Fruit fly (Drosophila melanogaster) whole organism, embryonic: Measurements from ENCODE around the gene cort.

Source experiments
- Adf1 ChIP-seq: fragments of 200-800 bp; sonication (Bioruptor generic); IDR thresholded peaks from 2 replicates; pipeline ENCODE4 v1.3.6; 2022; ENCODE audit warnings: missing biosample characterization, missing genetic modification characterization
- CG10147 ChIP-seq: fragments of 200-800 bp; sonication (Bioruptor generic); optimal IDR thresholded peaks from 2 replicates; lab custom pipeline; 2019; ENCODE audit warnings: missing biosample characterization, mild to moderate bottlenecking, missing genetic modification characterization, moderate library complexity
- CG10366 ChIP-seq: fragments of 200-800 bp; sonication (Bioruptor generic); IDR thresholded peaks from 2 replicates; pipeline ENCODE4 v1.3.6; 2022; ENCODE audit warnings: missing biosample characterization, missing genetic modification characterization
- CG10959 ChIP-seq: fragments of 200-800 bp; sonication (Bioruptor generic); IDR thresholded peaks from 2 replicates; pipeline ENCODE4 v1.3.6; 2022; ENCODE audit warnings: missing biosample characterization, missing genetic modification characterization
- CG11093 ChIP-seq: fragments of 200-800 bp; sonication (Bioruptor generic); IDR thresholded peaks from 3 replicates; pipeline ENCODE4 v1.3.6; 2022; ENCODE audit warnings: missing biosample characterization, missing genetic modification characterization
- CG11723 ChIP-seq: fragments of 200-800 bp; sonication (Bioruptor generic); optimal IDR thresholded peaks from 2 replicates; lab custom pipeline; 2017; ENCODE audit warnings: missing biosample characterization, mild to moderate bottlenecking, missing genetic modification characterization
- CG15601 ChIP-seq: fragments of 200-800 bp; sonication (Bioruptor generic); optimal IDR thresholded peaks from 3 replicates; lab custom pipeline; 2019; ENCODE audit warnings: missing biosample characterization, mild to moderate bottlenecking, missing genetic modification characterization, moderate library complexity
- CG18011 ChIP-seq: fragments of 200-800 bp; sonication (Bioruptor generic); optimal IDR thresholded peaks from 2 replicates; lab custom pipeline; 2017; ENCODE audit warnings: missing biosample characterization, missing genetic modification characterization, mild to moderate bottlenecking, moderate library complexity, missing genotype
- CG1832 ChIP-seq: fragments of 200-800 bp; sonication (Bioruptor generic); optimal IDR thresholded peaks from 2 replicates; lab custom pipeline; 2017; ENCODE audit warnings: missing biosample characterization, mild to moderate bottlenecking, missing genetic modification characterization, inconsistent platforms
- CG18764 ChIP-seq: fragments of 200-800 bp; sonication (Bioruptor generic); optimal IDR thresholded peaks from 3 replicates; lab custom pipeline; 2016; ENCODE audit warnings: missing biosample characterization, missing genetic modification characterization
- CG2116 ChIP-seq: fragments of 200-800 bp; sonication (Bioruptor generic); optimal IDR thresholded peaks from 3 replicates; lab custom pipeline; 2018; ENCODE audit warnings: missing biosample characterization, mild to moderate bottlenecking, missing genetic modification characterization
- CG31388 ChIP-seq: fragments of 200-800 bp; sonication (Bioruptor generic); optimal IDR thresholded peaks from 2 replicates; lab custom pipeline; 2016; ENCODE audit warnings: missing biosample characterization, missing genetic modification characterization
- CG33557 ChIP-seq: fragments of 200-800 bp; sonication (Bioruptor generic); optimal IDR thresholded peaks from 2 replicates; lab custom pipeline; 2019; ENCODE audit warnings: missing biosample characterization, mild to moderate bottlenecking, missing genetic modification characterization, moderate library complexity
- CG3407 ChIP-seq: fragments of 200-800 bp; sonication (Bioruptor generic); optimal IDR thresholded peaks from 2 replicates; lab custom pipeline; 2018; ENCODE audit warnings: missing biosample characterization, mild to moderate bottlenecking, missing genetic modification characterization
- CG34376 ChIP-seq: fragments of 200-800 bp; sonication (Bioruptor generic); optimal IDR thresholded peaks from 2 replicates; lab custom pipeline; 2018; ENCODE audit warnings: missing biosample characterization, mild to moderate bottlenecking, missing genetic modification characterization
- CG4282 ChIP-seq: fragments of 200-800 bp; sonication (Bioruptor generic); optimal IDR thresholded peaks from 2 replicates; lab custom pipeline; 2016; ENCODE audit warnings: missing biosample characterization, missing genetic modification characterization
- CG7786 ChIP-seq: fragments of 200-800 bp; sonication (Bioruptor generic); optimal IDR thresholded peaks from 2 replicates; lab custom pipeline; 2016; ENCODE audit warnings: missing biosample characterization, missing genetic modification characterization
- CkIIα-i1 ChIP-seq: fragments of 200-800 bp; sonication (Bioruptor generic); IDR thresholded peaks from 2 replicates; pipeline ENCODE4 v1.3.6; 2022; ENCODE audit warnings: missing biosample characterization, missing genetic modification characterization
- Dref ChIP-seq: fragments of 200-800 bp; sonication (Bioruptor generic); IDR thresholded peaks from 2 replicates; pipeline ENCODE4 v1.3.6; 2022; ENCODE audit warnings: missing biosample characterization, missing genetic modification characterization
- ERR ChIP-seq: fragments of 200-800 bp; sonication (Bioruptor generic); optimal IDR thresholded peaks from 2 replicates; lab custom pipeline; 2016; ENCODE audit warnings: missing biosample characterization, missing genetic modification characterization
- HHEX ChIP-seq: fragments of 200-800 bp; sonication (Bioruptor generic); optimal IDR thresholded peaks from 3 replicates; lab custom pipeline; 2017; ENCODE audit warnings: missing biosample characterization, mild to moderate bottlenecking, missing genetic modification characterization, missing genetic modification reagents
- Hey ChIP-seq: fragments of 200-800 bp; sonication (Bioruptor generic); optimal IDR thresholded peaks from 3 replicates; lab custom pipeline; 2018; ENCODE audit warnings: missing biosample characterization, mild to moderate bottlenecking, missing genetic modification characterization
- Hr39 ChIP-seq: fragments of >200 bp; optimal IDR thresholded peaks from 2 replicates; lab custom pipeline; 2017
- Hsf ChIP-seq: fragments of 200-800 bp; sonication (Bioruptor generic); optimal IDR thresholded peaks from 3 replicates; lab custom pipeline; 2016; ENCODE audit warnings: missing biosample characterization, missing genetic modification characterization
- Lpt ChIP-seq: fragments of >200 bp; optimal IDR thresholded peaks from 2 replicates; lab custom pipeline; 2018; ENCODE audit warnings: missing biosample characterization, missing genetic modification characterization
- Med ChIP-seq: fragments of 200-800 bp; sonication (Bioruptor generic); peaks from one replicate; lab custom pipeline; 2016; ENCODE audit warnings: missing biosample characterization, missing genetic modification characterization, mild to moderate bottlenecking, inconsistent platforms, moderate library complexity
- Mrtf ChIP-seq: fragments of 200-800 bp; sonication (Bioruptor generic); IDR thresholded peaks from 3 replicates; pipeline ENCODE4 v1.3.6; 2022; ENCODE audit warnings: missing biosample characterization, missing genetic modification characterization
- NFAT ChIP-seq: fragments of 200-800 bp; sonication (Bioruptor generic); IDR thresholded peaks from 2 replicates; pipeline ENCODE4 v1.3.6; 2022; ENCODE audit warnings: missing biosample characterization, missing genetic modification characterization
- Opbp ChIP-seq: fragments of 200-800 bp; sonication (Bioruptor generic); IDR thresholded peaks from 3 replicates; pipeline ENCODE4 v1.3.6; 2022; ENCODE audit warnings: missing biosample characterization, missing genetic modification characterization; ENCODE audit not compliant: partially characterized antibody
- Optix ChIP-seq: fragments of 200-800 bp; sonication (Bioruptor generic); IDR thresholded peaks from 3 replicates; pipeline ENCODE4 v1.3.6; 2022; ENCODE audit warnings: missing biosample characterization, missing genetic modification characterization
- Sin3A ChIP-seq: fragments of >200 bp; optimal IDR thresholded peaks from 2 replicates; lab custom pipeline; 2018
- Sox102F ChIP-seq: fragments of 200-800 bp; sonication (Bioruptor generic); optimal IDR thresholded peaks from 2 replicates; lab custom pipeline; 2018; ENCODE audit warnings: missing biosample characterization, mild to moderate bottlenecking, missing genetic modification characterization, moderate library complexity
- Trl ChIP-seq, 3 experiments: fragments of >200 bp in 2 of 3; fragments of 200-800 bp in 1 of 3; sonication (Bioruptor generic) in 1 of 3; optimal IDR thresholded peaks; 2 replicates in 1 of 3; 3 replicates in 2 of 3; lab custom pipeline; 2016 to 2017; ENCODE audit warnings: missing biosample characterization in 1 of 3, missing genetic modification characterization in 1 of 3
- Xrp1 ChIP-seq: fragments of 200-800 bp; sonication (Bioruptor generic); IDR thresholded peaks from 2 replicates; pipeline ENCODE4 v1.3.6; 2022; ENCODE audit warnings: missing biosample characterization, missing genetic modification characterization
- ase ChIP-seq: fragments of 200-800 bp; sonication (Bioruptor generic); IDR thresholded peaks from 3 replicates; pipeline ENCODE4 v1.3.6; 2022; ENCODE audit warnings: missing biosample characterization, missing genetic modification characterization
- chinmo ChIP-seq: fragments of 200-800 bp; sonication (Bioruptor generic); IDR thresholded peaks from 4 replicates; pipeline ENCODE4 v1.3.6; 2022; ENCODE audit warnings: missing biosample characterization, missing genetic modification characterization; ENCODE audit not compliant: partially characterized antibody
- crol ChIP-seq: fragments of 200-800 bp; sonication (Bioruptor generic); IDR thresholded peaks from 2 replicates; pipeline ENCODE4 v1.3.6; 2022; ENCODE audit warnings: missing biosample characterization, missing genetic modification characterization
- dimm ChIP-seq: fragments of 200-800 bp; sonication (Bioruptor generic); IDR thresholded peaks from 2 replicates; pipeline ENCODE4 v1.3.6; 2022; ENCODE audit warnings: missing biosample characterization, missing genetic modification characterization
- dpn ChIP-seq, 2 experiments: fragments of 200-800 bp; sonication (Bioruptor generic); optimal IDR thresholded peaks; 3 replicates each; lab custom pipeline; 2016; ENCODE audit warnings: missing biosample characterization in 2 of 2, missing genetic modification characterization in 2 of 2
- esg ChIP-seq: fragments of 200-800 bp; sonication (Bioruptor generic); conservative IDR thresholded peaks from 2 replicates; pipeline ENCODE4 v1.3.6; 2022; ENCODE audit warnings: missing biosample characterization, missing genetic modification characterization
- fd96Cb ChIP-seq: fragments of 200-800 bp; sonication (Bioruptor generic); optimal IDR thresholded peaks from 2 replicates; lab custom pipeline; 2018; ENCODE audit warnings: missing biosample characterization, mild to moderate bottlenecking, missing genetic modification characterization, moderate library complexity
- her ChIP-seq: fragments of 200-800 bp; sonication (Bioruptor generic); optimal IDR thresholded peaks from 2 replicates; lab custom pipeline; 2016; ENCODE audit warnings: missing biosample characterization, missing genetic modification characterization
- jumu ChIP-seq: fragments of 200-800 bp; sonication (Bioruptor generic); optimal IDR thresholded peaks from 3 replicates; lab custom pipeline; 2016; ENCODE audit warnings: missing biosample characterization, missing genetic modification characterization
- kah ChIP-seq: fragments of 200-800 bp; sonication (Bioruptor generic); optimal IDR thresholded peaks from 2 replicates; lab custom pipeline; 2018; ENCODE audit warnings: missing biosample characterization, mild to moderate bottlenecking, missing genetic modification characterization
- nerfin-2 ChIP-seq: fragments of 200-800 bp; sonication (Bioruptor generic); IDR thresholded peaks from 2 replicates; pipeline ENCODE4 v1.3.6; 2022; ENCODE audit warnings: missing biosample characterization, missing genetic modification characterization; ENCODE audit not compliant: partially characterized antibody
- nom ChIP-seq: fragments of 200-800 bp; sonication (Bioruptor generic); optimal IDR thresholded peaks from 2 replicates; lab custom pipeline; 2017; ENCODE audit warnings: missing biosample characterization, missing genetic modification characterization, mild to moderate bottlenecking, moderate library complexity, missing genetic modification reagents
- run ChIP-seq: fragments of 200-800 bp; sonication (Bioruptor generic); optimal IDR thresholded peaks from 3 replicates; lab custom pipeline; 2018; ENCODE audit warnings: missing biosample characterization, mild to moderate bottlenecking, missing genetic modification characterization
- toy ChIP-seq: fragments of 200-800 bp; sonication (Bioruptor generic); IDR thresholded peaks from 2 replicates; pipeline ENCODE4 v1.3.6; 2022; ENCODE audit warnings: missing biosample characterization, missing genetic modification characterization
- trem ChIP-seq: fragments of 200-800 bp; optimal IDR thresholded peaks from 3 replicates; lab custom pipeline; 2019; ENCODE audit warnings: missing biosample characterization, mild to moderate bottlenecking, missing genetic modification characterization, moderate library complexity
- zen2 ChIP-seq: fragments of 200-800 bp; sonication (Bioruptor generic); IDR thresholded peaks from 3 replicates; pipeline ENCODE4 v1.3.6; 2022; ENCODE audit warnings: missing biosample characterization, missing genetic modification characterization; ENCODE audit not compliant: partially characterized antibody
- zfh2 ChIP-seq: fragments of 200-800 bp; sonication (Bioruptor generic); optimal IDR thresholded peaks from 2 replicates; lab custom pipeline; 2016; ENCODE audit warnings: missing biosample characterization, missing genetic modification characterization

cort gene

DNA sequence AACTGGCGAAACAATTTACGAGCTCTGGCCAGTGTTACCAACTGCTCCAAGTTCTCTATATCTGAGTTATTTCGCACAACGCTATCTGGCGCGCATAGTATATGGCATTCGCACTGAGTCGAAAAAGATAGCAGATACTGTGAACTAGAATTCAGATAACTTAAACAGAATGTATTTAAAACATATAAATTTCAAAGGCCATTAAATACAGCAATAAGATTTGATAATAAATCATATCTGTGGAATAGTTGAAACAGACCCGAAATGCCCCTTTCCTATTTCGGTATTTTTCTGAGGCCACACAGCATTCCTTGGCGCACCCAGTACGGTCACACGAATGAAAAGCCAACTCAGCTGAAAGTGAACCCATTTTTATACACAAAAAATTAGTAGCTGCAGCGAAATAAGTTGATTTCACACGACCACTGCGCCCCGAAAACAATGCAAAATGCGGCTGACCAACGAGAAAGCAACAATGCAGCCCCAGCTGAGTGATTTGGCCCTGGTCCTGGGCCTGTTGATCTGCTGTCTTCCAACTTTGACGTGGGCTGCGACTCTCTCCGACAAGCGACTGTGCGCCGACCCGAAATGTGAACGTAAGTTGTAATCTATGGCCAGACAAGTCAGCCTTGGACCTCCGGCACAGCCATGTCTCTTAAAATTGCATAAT, 27.2 kb downstream of the cort start, which contains the start of the genes CG31635 and Tango1 (continued):
- TF ChIP-seq Hey = no peak
- TF ChIP-seq Med (GFP tag; lab: Kevin White, UChicago) = peak; percentile 82
- TF ChIP-seq her (GFP tag; lab: Kevin White, UChicago) = no peak
- TF ChIP-seq NFAT (GFP tag; lab: Robert Waterston, UW) = no peak
- no peak for TF ChIP-seq CG3407 (GFP tag; lab: Kevin White, UChicago)
- no peak for TF ChIP-seq Optix
- TF ChIP-seq CG15601 (tag; lab: Kevin White, UChicago) = peak; percentile 18
- TF ChIP-seq Sin3A = peak; percentile 98
- no peak for TF ChIP-seq nom (GFP tag; lab: Kevin White, UChicago)
- no peak for TF ChIP-seq Hr39
- TF ChIP-seq CG18764 (GFP tag; lab: Kevin White, UChicago) = no peak
- no peak for TF ChIP-seq CG4282 (GFP tag; lab: Kevin White, UChicago)
- TF ChIP-seq esg (GFP tag; lab: Robert Waterston, UW) = no peak
- no peak for TF ChIP-seq crol
- no peak for TF ChIP-seq chinmo
- no peak for TF ChIP-seq CG7786 (GFP tag; lab: Kevin White, UChicago)
- no peak for TF ChIP-seq nerfin-2 (GFP tag; lab: Robert Waterston, UW)
- TF ChIP-seq CG2116 (GFP tag; lab: Kevin White, UChicago) = peak; percentile 63
- no peak for TF ChIP-seq CG18011 (GFP tag; lab: Kevin White, UChicago)
- TF ChIP-seq toy (GFP tag; lab: Robert Waterston, UW) = no peak
- TF ChIP-seq run = no peak
- no peak for TF ChIP-seq HHEX (GFP tag; lab: Kevin White, UChicago)
- TF ChIP-seq CG34376 (GFP tag; lab: Kevin White, UChicago) = peak; percentile 4
- no peak for TF ChIP-seq CG31388
- no peak for TF ChIP-seq Lpt
- no peak for TF ChIP-seq kah
- peak; percentile 17 for TF ChIP-seq Hsf
- no peak for TF ChIP-seq CG11723 (GFP tag; lab: Kevin White, UChicago)
- 0 out of 3 replicates have a peak, but pooled peaks have one; percentile 37 for TF ChIP-seq CG11093 (GFP tag; lab: Robert Waterston, UW)
- TF ChIP-seq Mrtf = no peak
- no peak for TF ChIP-seq dimm (GFP tag; lab: Robert Waterston, UW)
- TF ChIP-seq Opbp (GFP tag; lab: Robert Waterston, UW) = 0 out of 3 replicates have a peak, but pooled peaks have one; percentile 33
- TF ChIP-seq fd96Cb (tag; lab: Kevin White, UChicago) = no peak
- TF ChIP-seq zen2 (GFP tag; lab: Robert Waterston, UW) = no peak
- peak; percentile 34; the same call in 1 of the 2 replicates for TF ChIP-seq Adf1 (GFP tag; lab: Robert Waterston, UW)
- no peak for TF ChIP-seq CG10959 (GFP tag; lab: Robert Waterston, UW)
- TF ChIP-seq Sox102F (GFP tag; lab: Kevin White, UChicago) = no peak
- no peak for TF ChIP-seq CG10366
- 0 out of 2 replicates have a peak, but pooled peaks have one; percentile 24 for TF ChIP-seq Xrp1
- TF ChIP-seq ERR (GFP tag; lab: Kevin White, UChicago) = no peak
- TF ChIP-seq dpn (GFP tag; optimal IDR thresholded peaks at IDR 0.05; lab: Kevin White, UChicago) = no peak
- no peak for TF ChIP-seq CG10147 (GFP tag; lab: Kevin White, UChicago)
- no peak for TF ChIP-seq CG33557 (GFP tag; lab: Kevin White, UChicago)
- no peak for TF ChIP-seq ase (GFP tag; lab: Robert Waterston, UW)
- TF ChIP-seq CG1832 (GFP tag; lab: Kevin White, UChicago) = no peak
- no peak for TF ChIP-seq zfh2 (GFP tag; lab: Kevin White, UChicago)
- no peak for TF ChIP-seq Dref (GFP tag; lab: Robert Waterston, UW)
- TF ChIP-seq trem (tag; lab: Kevin White, UChicago) = peak; percentile 76
- no peak for TF ChIP-seq CkIIα-i1 (GFP tag; lab: Robert Waterston, UW)
- no peak for TF ChIP-seq Trl (optimal IDR thresholded peaks at IDR 0.05; lab: Kevin White, UChicago)
- TF ChIP-seq Trl (GFP tag; optimal IDR thresholded peaks at IDR 0.05; lab: Kevin White, UChicago) = no peak
- peak; percentile 24 for TF ChIP-seq jumu (GFP tag; lab: Kevin White, UChicago)
